Fruit fly (Drosophila melanogaster) whole organism, embryonic: ENCODE results near the gene Hr4.

Source experiments
- Blimp-1 ChIP-seq: fragments of 200-800 bp; sonication (Bioruptor generic); optimal IDR thresholded peaks from 3 replicates; lab custom pipeline; 2018; ENCODE audit warnings: missing biosample characterization, missing genetic modification characterization, mild to moderate bottlenecking, moderate library complexity, missing genetic modification reagents
- CG10366 ChIP-seq: fragments of 200-800 bp; sonication (Bioruptor generic); IDR thresholded peaks from 2 replicates; pipeline ENCODE4 v1.3.6; 2022; ENCODE audit warnings: missing biosample characterization, missing genetic modification characterization
- CG10431 ChIP-seq: fragments of 200-800 bp; sonication (Bioruptor generic); optimal IDR thresholded peaks from 3 replicates; lab custom pipeline; 2018; ENCODE audit warnings: missing biosample characterization, mild to moderate bottlenecking, missing genetic modification characterization
- CG10543 ChIP-seq: fragments of 200-800 bp; sonication (Bioruptor generic); optimal IDR thresholded peaks from 3 replicates; lab custom pipeline; 2017; ENCODE audit warnings: missing biosample characterization, mild to moderate bottlenecking, missing genetic modification characterization, moderate library complexity
- CG11247 ChIP-seq: fragments of 200-800 bp; sonication (Bioruptor generic); IDR thresholded peaks from 2 replicates; pipeline ENCODE4 v1.3.6; 2022; ENCODE audit warnings: missing biosample characterization, missing genetic modification characterization
- CG11695 ChIP-seq: fragments of 200-800 bp; sonication (Bioruptor generic); IDR thresholded peaks from 3 replicates; pipeline ENCODE4 v1.3.6; 2022; ENCODE audit warnings: missing biosample characterization, missing genetic modification characterization
- CG12071 ChIP-seq: fragments of 200-800 bp; sonication (Bioruptor generic); optimal IDR thresholded peaks from 3 replicates; lab custom pipeline; 2018; ENCODE audit warnings: missing biosample characterization, mild to moderate bottlenecking, missing genetic modification characterization
- CG12391 ChIP-seq: fragments of 200-800 bp; sonication (Bioruptor generic); optimal IDR thresholded peaks from 3 replicates; lab custom pipeline; 2018; ENCODE audit warnings: missing biosample characterization, mild to moderate bottlenecking, missing genetic modification characterization, moderate library complexity
- CG13775 ChIP-seq: fragments of 200-800 bp; sonication (Bioruptor generic); optimal IDR thresholded peaks from 3 replicates; lab custom pipeline; 2017; ENCODE audit warnings: missing biosample characterization, mild to moderate bottlenecking, missing genetic modification characterization
- CG13894 ChIP-seq: fragments of 200-800 bp; sonication (Bioruptor generic); optimal IDR thresholded peaks from 3 replicates; lab custom pipeline; 2018; ENCODE audit warnings: missing biosample characterization, mild to moderate bottlenecking, missing genetic modification characterization, moderate library complexity
- CG14050 ChIP-seq: fragments of 200-800 bp; sonication (Bioruptor generic); IDR thresholded peaks from 3 replicates; pipeline ENCODE4 v1.3.6; 2022; ENCODE audit warnings: missing biosample characterization, missing genetic modification characterization
- CG15073 ChIP-seq: fragments of 200-800 bp; sonication (Bioruptor generic); optimal IDR thresholded peaks from 2 replicates; lab custom pipeline; 2016; ENCODE audit warnings: missing biosample characterization, missing genetic modification characterization
- CG16815 ChIP-seq: fragments of 200-800 bp; sonication (Bioruptor generic); optimal IDR thresholded peaks from 3 replicates; lab custom pipeline; 2017; ENCODE audit warnings: missing biosample characterization, mild to moderate bottlenecking, missing genetic modification characterization
- CG3065 ChIP-seq: fragments of 200-800 bp; sonication (Bioruptor generic); optimal IDR thresholded peaks from 2 replicates; lab custom pipeline; 2016; ENCODE audit warnings: missing biosample characterization, missing genetic modification characterization
- CG3163 ChIP-seq: fragments of 200-800 bp; sonication (Bioruptor generic); optimal IDR thresholded peaks from 3 replicates; lab custom pipeline; 2016; ENCODE audit warnings: missing biosample characterization, missing genetic modification characterization
- CG34422 ChIP-seq: fragments of 200-800 bp; sonication (Bioruptor generic); IDR thresholded peaks from 3 replicates; pipeline ENCODE4 v1.3.6; 2022; ENCODE audit warnings: missing biosample characterization, missing genetic modification characterization
- CG4328 ChIP-seq: fragments of 200-800 bp; sonication (Bioruptor generic); optimal IDR thresholded peaks from 3 replicates; lab custom pipeline; 2017; ENCODE audit warnings: missing biosample characterization, missing genetic modification reagents, missing genetic modification characterization
- CG6654 ChIP-seq: fragments of 200-800 bp; sonication (Bioruptor generic); optimal IDR thresholded peaks from 2 replicates; lab custom pipeline; 2017; ENCODE audit warnings: missing biosample characterization, mild to moderate bottlenecking, missing genetic modification characterization
- CG9797 ChIP-seq: fragments of 200-800 bp; sonication (Bioruptor generic); optimal IDR thresholded peaks from 3 replicates; lab custom pipeline; 2018; ENCODE audit warnings: missing biosample characterization, mild to moderate bottlenecking, missing genetic modification characterization
- D19B ChIP-seq: fragments of 200-800 bp; sonication (Bioruptor generic); optimal IDR thresholded peaks from 2 replicates; lab custom pipeline; 2017; ENCODE audit warnings: missing biosample characterization, mild to moderate bottlenecking, missing genetic modification characterization
- Dp ChIP-seq: fragments of 200-800 bp; sonication (Bioruptor generic); optimal IDR thresholded peaks from 2 replicates; lab custom pipeline; 2018; ENCODE audit warnings: missing biosample characterization, mild to moderate bottlenecking, missing genetic modification characterization, moderate library complexity
- E2f1 ChIP-seq: fragments of 200-800 bp; sonication (Bioruptor generic); IDR thresholded peaks from 2 replicates; pipeline ENCODE4 v1.3.6; 2022; ENCODE audit warnings: missing biosample characterization, missing genetic modification characterization
- ERR ChIP-seq: fragments of 200-800 bp; sonication (Bioruptor generic); optimal IDR thresholded peaks from 2 replicates; lab custom pipeline; 2016; ENCODE audit warnings: missing biosample characterization, missing genetic modification characterization
- Gug ChIP-seq: fragments of 200-800 bp; sonication (Bioruptor generic); IDR thresholded peaks from 4 replicates; pipeline ENCODE4 v1.3.6; 2022; ENCODE audit warnings: missing biosample characterization, missing genetic modification characterization
- Mrtf ChIP-seq: fragments of 200-800 bp; sonication (Bioruptor generic); IDR thresholded peaks from 3 replicates; pipeline ENCODE4 v1.3.6; 2022; ENCODE audit warnings: missing biosample characterization, missing genetic modification characterization
- Oaz ChIP-seq: fragments of 200-800 bp; sonication (Bioruptor generic); IDR thresholded peaks from 2 replicates; pipeline ENCODE4 v1.3.6; 2022; ENCODE audit warnings: missing biosample characterization, missing genetic modification characterization
- Oli ChIP-seq: fragments of 200-800 bp; sonication (Bioruptor generic); optimal IDR thresholded peaks from 2 replicates; lab custom pipeline; 2018; ENCODE audit warnings: missing biosample characterization, mild to moderate bottlenecking, missing genetic modification characterization, moderate library complexity
- Opbp ChIP-seq: fragments of 200-800 bp; sonication (Bioruptor generic); IDR thresholded peaks from 3 replicates; pipeline ENCODE4 v1.3.6; 2022; ENCODE audit warnings: missing biosample characterization, missing genetic modification characterization; ENCODE audit not compliant: partially characterized antibody
- Ptx1 ChIP-seq: fragments of 200-800 bp; sonication (Bioruptor generic); IDR thresholded peaks from 2 replicates; pipeline ENCODE4 v1.3.6; 2022; ENCODE audit warnings: missing biosample characterization, missing genetic modification characterization
- Scr ChIP-seq: fragments of 200-800 bp; sonication (Bioruptor generic); IDR thresholded peaks from 2 replicates; pipeline ENCODE4 v1.3.6; 2022; ENCODE audit warnings: missing biosample characterization, missing genetic modification characterization; ENCODE audit not compliant: partially characterized antibody
- Ssrp ChIP-seq: fragments of 200-800 bp; sonication (Bioruptor generic); optimal IDR thresholded peaks from 2 replicates; lab custom pipeline; 2018; ENCODE audit warnings: missing biosample characterization, mild to moderate bottlenecking, missing genetic modification characterization, moderate library complexity
- YL-1 ChIP-seq: fragments of 200-800 bp; sonication (Bioruptor generic); optimal IDR thresholded peaks from 3 replicates; lab custom pipeline; 2017; ENCODE audit warnings: missing biosample characterization, mild to moderate bottlenecking, missing genetic modification characterization
- ab ChIP-seq: fragments of 200-800 bp; sonication (Bioruptor generic); optimal IDR thresholded peaks from 2 replicates; lab custom pipeline; 2016; ENCODE audit warnings: missing biosample characterization, missing genetic modification characterization
- abd-A ChIP-seq: fragments of 200-800 bp; sonication (Bioruptor generic); optimal IDR thresholded peaks from 3 replicates; lab custom pipeline; 2019; ENCODE audit warnings: missing biosample characterization, mild to moderate bottlenecking, missing genetic modification characterization, moderate library complexity
- btn ChIP-seq: fragments of 200-800 bp; sonication (Bioruptor generic); optimal IDR thresholded peaks from 2 replicates; lab custom pipeline; 2016; ENCODE audit warnings: missing biosample characterization, missing genetic modification characterization
- croc ChIP-seq: fragments of 200-800 bp; sonication (Bioruptor generic); conservative IDR thresholded peaks from 3 replicates; pipeline ENCODE4 v1.3.6; 2022; ENCODE audit warnings: missing biosample characterization, missing genetic modification characterization
- dm ChIP-seq: fragments of 200-800 bp; sonication (Bioruptor generic); optimal IDR thresholded peaks from 3 replicates; lab custom pipeline; 2016; ENCODE audit warnings: missing biosample characterization, missing genetic modification characterization
- ewg ChIP-seq: fragments of 200-800 bp; sonication (Bioruptor generic); optimal IDR thresholded peaks from 3 replicates; lab custom pipeline; 2017; ENCODE audit warnings: mild to moderate bottlenecking, missing biosample characterization, missing genetic modification reagents, missing genetic modification characterization
- fd3F ChIP-seq: fragments of 200-800 bp; sonication (Bioruptor generic); optimal IDR thresholded peaks from 2 replicates; lab custom pipeline; 2018; ENCODE audit warnings: missing biosample characterization, mild to moderate bottlenecking, missing genetic modification characterization, moderate library complexity
- fd96Cb ChIP-seq: fragments of 200-800 bp; sonication (Bioruptor generic); optimal IDR thresholded peaks from 2 replicates; lab custom pipeline; 2018; ENCODE audit warnings: missing biosample characterization, mild to moderate bottlenecking, missing genetic modification characterization, moderate library complexity
- hb ChIP-seq: fragments of 200-800 bp; sonication (Bioruptor generic); IDR thresholded peaks from 3 replicates; pipeline ENCODE4 v1.3.6; 2022; ENCODE audit warnings: missing biosample characterization, missing genetic modification characterization; ENCODE audit not compliant: partially characterized antibody
- nmo ChIP-seq: fragments of 200-800 bp; sonication (Bioruptor generic); optimal IDR thresholded peaks from 2 replicates; lab custom pipeline; 2018; ENCODE audit warnings: missing biosample characterization, mild to moderate bottlenecking, missing genetic modification characterization, moderate library complexity
- nom ChIP-seq: fragments of 200-800 bp; sonication (Bioruptor generic); optimal IDR thresholded peaks from 2 replicates; lab custom pipeline; 2017; ENCODE audit warnings: missing biosample characterization, missing genetic modification characterization, mild to moderate bottlenecking, moderate library complexity, missing genetic modification reagents
- org-1 ChIP-seq: fragments of 200-800 bp; sonication (Bioruptor generic); optimal IDR thresholded peaks from 2 replicates; lab custom pipeline; 2017; ENCODE audit warnings: missing biosample characterization, missing genetic modification characterization
- pnt ChIP-seq: fragments of 200-800 bp; sonication (Bioruptor generic); optimal IDR thresholded peaks from 3 replicates; lab custom pipeline; 2016; ENCODE audit warnings: missing biosample characterization, missing genetic modification characterization
- sr ChIP-seq: fragments of 200-800 bp; sonication (Bioruptor generic); IDR thresholded peaks from 3 replicates; pipeline ENCODE4 v1.3.6; 2022; ENCODE audit warnings: missing biosample characterization, missing genetic modification characterization
- stc ChIP-seq: fragments of 200-800 bp; sonication (Bioruptor generic); IDR thresholded peaks from 2 replicates; pipeline ENCODE4 v1.3.6; 2022; ENCODE audit warnings: missing biosample characterization, missing genetic modification characterization
- sug ChIP-seq: fragments of 200-800 bp; optimal IDR thresholded peaks from 2 replicates; lab custom pipeline; 2019; ENCODE audit warnings: missing biosample characterization, mild to moderate bottlenecking, missing genetic modification characterization, moderate library complexity
- wor ChIP-seq: fragments of 200-800 bp; sonication (Bioruptor generic); IDR thresholded peaks from 2 replicates; pipeline ENCODE4 v1.3.6; 2022; ENCODE audit warnings: missing biosample characterization, missing genetic modification characterization
- yki ChIP-seq: fragments of >200 bp; optimal IDR thresholded peaks from 3 replicates; lab custom pipeline; 2018

Hr4 gene

DNA sequence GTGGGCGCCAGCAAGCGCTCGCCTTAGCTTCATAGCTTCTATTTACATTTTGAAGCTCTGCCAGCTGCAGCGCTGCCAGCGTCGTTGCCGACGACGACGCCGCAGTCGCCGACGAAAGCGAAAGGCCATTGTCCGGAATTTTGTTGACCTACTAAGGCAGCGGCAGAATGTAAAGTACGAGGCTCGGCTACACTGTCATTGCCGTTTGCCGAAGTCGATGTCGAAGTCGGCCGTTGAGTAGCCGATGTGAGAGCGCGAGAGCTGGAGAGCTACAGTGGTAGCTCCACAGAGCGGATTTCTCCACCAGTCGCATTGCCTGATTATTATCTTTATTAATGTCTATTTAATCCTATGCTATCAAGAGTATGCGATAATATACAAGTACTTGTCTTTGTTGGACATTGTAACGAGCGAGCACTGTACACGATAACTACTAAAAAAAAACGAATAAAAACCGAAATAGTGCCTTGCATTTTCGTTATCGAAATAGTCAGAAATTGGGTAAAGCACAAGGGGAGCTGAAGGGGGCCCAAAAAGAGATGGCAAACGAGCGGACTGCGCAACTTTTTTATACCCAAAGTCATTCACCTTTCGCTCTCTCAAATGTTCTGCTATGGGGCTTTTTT lies 22.0 kb downstream of the Hr4 start (continued):
- TF ChIP-seq pnt (GFP tag; lab: Kevin White, UChicago) (peak; percentile 93), ab (GFP tag; lab: Kevin White, UChicago) (peak; percentile 82), yki (lab: Kevin White, UChicago) (no peak), wor (peak; percentile 95), org-1 (GFP tag; lab: Kevin White, UChicago) (peak; percentile 91), fd3F (GFP tag; lab: Kevin White, UChicago) (peak; percentile 92), fd96Cb (peak; percentile 95), Oli (tag; lab: Kevin White, UChicago) (peak; percentile 95), ewg (GFP tag; lab: Kevin White, UChicago) (peak; percentile 92), Mrtf (GFP tag; lab: Robert Waterston, UW) (peak; percentile 97), CG10543 (GFP tag; lab: Kevin White, UChicago) (peak; percentile 97), nom (peak; percentile 42), CG12071 (GFP tag; lab: Kevin White, UChicago) (peak; percentile 96), ERR (peak; percentile 91), Opbp (no peak), dm (GFP tag; lab: Kevin White, UChicago) (peak; percentile 81), CG11695 (peak; percentile 93), sug (tag; lab: Kevin White, UChicago) (peak; percentile 87), Oaz (GFP tag; lab: Robert Waterston, UW) (peak; percentile 92), YL-1 (GFP tag; lab: Kevin White, UChicago) (peak; percentile 53), CG6654 (peak; percentile 84), E2f1 (GFP tag; lab: Robert Waterston, UW) (peak; percentile 95), abd-A (peak; percentile 61), sr (peak; percentile 90), CG3163 (GFP tag; lab: Kevin White, UChicago) (peak; percentile 70), CG12391 (peak; percentile 90), CG4328 (GFP tag; lab: Kevin White, UChicago) (peak; percentile 92), Dp (GFP tag; lab: Kevin White, UChicago) (no peak), CG34422 (GFP tag; lab: Robert Waterston, UW) (peak; percentile 96), Blimp-1 (peak; percentile 96), CG16815 (GFP tag; lab: Kevin White, UChicago) (peak; percentile 82), croc (GFP tag; lab: Robert Waterston, UW) (peak; percentile 91), CG10431 (GFP tag; lab: Kevin White, UChicago) (peak; percentile 90), CG11247 (GFP tag; lab: Robert Waterston, UW) (peak; percentile 93), Ssrp (tag; lab: Kevin White, UChicago) (peak; percentile 93), Ptx1 (GFP tag; lab: Robert Waterston, UW) (peak; percentile 97), nmo (peak; percentile 94), btn (GFP tag; lab: Kevin White, UChicago) (peak; percentile 90), CG14050 (GFP tag; lab: Robert Waterston, UW) (peak; percentile 96), stc (GFP tag; lab: Robert Waterston, UW) (peak; percentile 94), CG10366 (GFP tag; lab: Robert Waterston, UW) (peak; percentile 97), CG9797 (GFP tag; lab: Kevin White, UChicago) (peak; percentile 2), D19B (peak; percentile 65), CG15073 (GFP tag; lab: Kevin White, UChicago) (peak; percentile 73), CG13775 (GFP tag; lab: Kevin White, UChicago) (peak; percentile 79), CG3065 (GFP tag; lab: Kevin White, UChicago) (peak; percentile 78), hb (GFP tag; lab: Robert Waterston, UW) (no peak), Scr (no peak), CG13894 (tag; lab: Kevin White, UChicago) (peak; percentile 85), Gug (GFP tag; lab: Robert Waterston, UW) (peak; percentile 97)
